Fruit fly (Drosophila melanogaster) whole organism, prepupa: ENCODE results near the gene fne.

Experiments
- Blimp-1 ChIP-seq: fragments of 200-800 bp; sonication (Bioruptor generic); optimal IDR thresholded peaks from 3 replicates; lab custom pipeline; 2017; ENCODE audit warnings: missing biosample characterization, missing genetic modification characterization, mild to moderate bottlenecking, moderate library complexity, missing genetic modification reagents
- CG10631 ChIP-seq: fragments of 200-800 bp; sonication (Bioruptor generic); optimal IDR thresholded peaks from 2 replicates; lab custom pipeline; 2016; ENCODE audit warnings: missing biosample characterization, missing genetic modification characterization
- CG10669 ChIP-seq: fragments of 200-800 bp; sonication (Bioruptor generic); optimal IDR thresholded peaks from 3 replicates; lab custom pipeline; 2018; ENCODE audit warnings: missing biosample characterization, mild to moderate bottlenecking, missing genetic modification characterization, moderate library complexity
- CG11294 ChIP-seq: fragments of 200-800 bp; sonication (Bioruptor generic); IDR thresholded peaks from 2 replicates; pipeline ENCODE4 v1.3.6; 2022; ENCODE audit warnings: missing biosample characterization, missing genetic modification characterization
- CG11902 ChIP-seq: fragments of 200-800 bp; sonication (Bioruptor generic); optimal IDR thresholded peaks from 3 replicates; lab custom pipeline; 2016; ENCODE audit warnings: missing biosample characterization, missing genetic modification characterization
- CG1621 ChIP-seq: fragments of 200-800 bp; sonication (Bioruptor generic); optimal IDR thresholded peaks from 3 replicates; lab custom pipeline; 2018; ENCODE audit warnings: missing biosample characterization, mild to moderate bottlenecking, missing genetic modification characterization
- CG3032 ChIP-seq: fragments of 200-800 bp; optimal IDR thresholded peaks from 2 replicates; lab custom pipeline; 2019; ENCODE audit warnings: missing biosample characterization, mild to moderate bottlenecking, missing genetic modification characterization, moderate library complexity
- CG34406 ChIP-seq: fragments of 200-800 bp; sonication (Bioruptor generic); optimal IDR thresholded peaks from 3 replicates; lab custom pipeline; 2016; ENCODE audit warnings: missing biosample characterization, missing genetic modification characterization
- CG4318 ChIP-seq: fragments of 200-800 bp; sonication (Bioruptor generic); optimal IDR thresholded peaks from 3 replicates; lab custom pipeline; 2017; ENCODE audit warnings: missing biosample characterization, mild to moderate bottlenecking, missing genetic modification characterization
- CG6276 ChIP-seq: fragments of 200-800 bp; sonication (Bioruptor generic); optimal IDR thresholded peaks from 2 replicates; lab custom pipeline; 2017; ENCODE audit warnings: missing biosample characterization, mild to moderate bottlenecking, missing genetic modification characterization
- CG6792 ChIP-seq: fragments of 200-800 bp; sonication (Bioruptor generic); optimal IDR thresholded peaks from 3 replicates; lab custom pipeline; 2016; ENCODE audit warnings: missing biosample characterization, missing genetic modification characterization
- CG6808 ChIP-seq: fragments of 200-800 bp; sonication (Bioruptor generic); optimal IDR thresholded peaks from 3 replicates; lab custom pipeline; 2017; ENCODE audit warnings: missing biosample characterization, missing genetic modification characterization, mild to moderate bottlenecking, moderate library complexity, missing genetic modification reagents
- CG7368 ChIP-seq: fragments of 200-800 bp; sonication (Bioruptor generic); optimal IDR thresholded peaks from 3 replicates; lab custom pipeline; 2016; ENCODE audit warnings: missing biosample characterization, missing genetic modification characterization
- CG8119 ChIP-seq: fragments of 200-800 bp; sonication (Bioruptor generic); IDR thresholded peaks from 3 replicates; pipeline ENCODE4 v1.3.6; 2022; ENCODE audit warnings: missing biosample characterization, missing genetic modification characterization
- CG8632 ChIP-seq: fragments of 200-800 bp; sonication (Bioruptor generic); optimal IDR thresholded peaks from 3 replicates; lab custom pipeline; 2016; ENCODE audit warnings: missing biosample characterization, missing genetic modification characterization
- CG9139 ChIP-seq: fragments of 200-800 bp; sonication (Bioruptor generic); optimal IDR thresholded peaks from 3 replicates; lab custom pipeline; 2017; ENCODE audit warnings: missing biosample characterization, mild to moderate bottlenecking, missing genetic modification characterization
- Eip78C ChIP-seq: fragments of 200-800 bp; sonication (Bioruptor generic); peaks from one replicate; lab custom pipeline; 2016; ENCODE audit warnings: missing biosample characterization, missing genetic modification characterization
- Eip93F ChIP-seq: fragments of 200-800 bp; sonication (Bioruptor generic); optimal IDR thresholded peaks from 2 replicates; lab custom pipeline; 2016; ENCODE audit warnings: missing biosample characterization, mild to moderate bottlenecking, missing genetic modification characterization
- Gug ChIP-seq: fragments of 200-800 bp; sonication (Bioruptor generic); IDR thresholded peaks from 2 replicates; pipeline ENCODE4 v1.3.6; 2022; ENCODE audit warnings: missing biosample characterization, missing genetic modification characterization
- Hr38 ChIP-seq: sonication (Bioruptor generic); optimal IDR thresholded peaks from 2 replicates; lab custom pipeline; 2016; ENCODE audit warnings: missing biosample characterization, missing genetic modification characterization
- Hr39 ChIP-seq: fragments of 200-800 bp; sonication (Bioruptor generic); optimal IDR thresholded peaks from 2 replicates; lab custom pipeline; 2016; ENCODE audit warnings: missing biosample characterization, missing genetic modification characterization
- Hr4 ChIP-seq: fragments of 200-800 bp; sonication (Bioruptor generic); optimal IDR thresholded peaks from 3 replicates; lab custom pipeline; 2016; ENCODE audit warnings: missing biosample characterization, missing genetic modification characterization
- Lpt ChIP-seq: fragments of 200-800 bp; sonication (Bioruptor generic); optimal IDR thresholded peaks from 3 replicates; lab custom pipeline; 2016; ENCODE audit warnings: missing biosample characterization, missing genetic modification characterization
- Met ChIP-seq: fragments of 200-800 bp; sonication (Bioruptor generic); optimal IDR thresholded peaks from 3 replicates; lab custom pipeline; 2016; ENCODE audit warnings: missing biosample characterization, missing genetic modification characterization
- OdsH ChIP-seq: fragments of 200-800 bp; sonication (Bioruptor generic); optimal IDR thresholded peaks from 3 replicates; lab custom pipeline; 2016; ENCODE audit warnings: missing biosample characterization, missing genetic modification characterization
- Smox ChIP-seq: fragments of 200-800 bp; sonication (Bioruptor generic); optimal IDR thresholded peaks from 3 replicates; lab custom pipeline; 2016; ENCODE audit warnings: missing biosample characterization, missing genetic modification characterization
- Sox14 ChIP-seq: fragments of 200-800 bp; sonication (Bioruptor generic); optimal IDR thresholded peaks from 3 replicates; lab custom pipeline; 2016; ENCODE audit warnings: missing biosample characterization, missing genetic modification characterization
- Sox15 ChIP-seq: fragments of 200-800 bp; sonication (Bioruptor generic); optimal IDR thresholded peaks from 3 replicates; lab custom pipeline; 2016; ENCODE audit warnings: missing biosample characterization, missing genetic modification characterization
- achi ChIP-seq: fragments of 200-800 bp; sonication (Bioruptor generic); optimal IDR thresholded peaks from 3 replicates; lab custom pipeline; 2016; ENCODE audit warnings: missing biosample characterization, missing genetic modification characterization
- acj6 ChIP-seq: fragments of 200-800 bp; sonication (Bioruptor generic); optimal IDR thresholded peaks from 3 replicates; lab custom pipeline; 2016; ENCODE audit warnings: missing biosample characterization, missing genetic modification characterization
- eg ChIP-seq: fragments of 200-800 bp; sonication (Bioruptor generic); IDR thresholded peaks from 3 replicates; pipeline ENCODE4 v1.3.6; 2022; ENCODE audit warnings: missing biosample characterization, missing genetic modification characterization
- esn ChIP-seq: fragments of 200-800 bp; sonication (Bioruptor generic); optimal IDR thresholded peaks from 2 replicates; lab custom pipeline; 2016; ENCODE audit warnings: missing biosample characterization, mild to moderate bottlenecking, missing genetic modification characterization, moderate library complexity
- fd59A ChIP-seq: fragments of 200-800 bp; sonication (Bioruptor generic); optimal IDR thresholded peaks from 2 replicates; lab custom pipeline; 2017; ENCODE audit warnings: missing biosample characterization, mild to moderate bottlenecking, missing genetic modification characterization, missing genetic modification reagents
- fd85E ChIP-seq: fragments of 200-800 bp; sonication (Bioruptor generic); optimal IDR thresholded peaks from 3 replicates; lab custom pipeline; 2016; ENCODE audit warnings: missing biosample characterization, missing genetic modification characterization
- fkh ChIP-seq: fragments of 200-800 bp; sonication (Bioruptor generic); optimal IDR thresholded peaks from 3 replicates; lab custom pipeline; 2017; ENCODE audit warnings: missing biosample characterization, mild to moderate bottlenecking, missing genetic modification characterization, moderate library complexity
- lz ChIP-seq: fragments of 200-800 bp; sonication (Bioruptor generic); optimal IDR thresholded peaks from 3 replicates; lab custom pipeline; 2016; ENCODE audit warnings: missing biosample characterization, missing genetic modification characterization
- net ChIP-seq: fragments of 200-800 bp; sonication (Bioruptor generic); optimal IDR thresholded peaks from 3 replicates; lab custom pipeline; 2016; ENCODE audit warnings: missing biosample characterization, missing genetic modification characterization
- spab ChIP-seq: fragments of 200-800 bp; sonication (Bioruptor generic); optimal IDR thresholded peaks from 2 replicates; lab custom pipeline; 2017; ENCODE audit warnings: missing biosample characterization, mild to moderate bottlenecking, missing genetic modification characterization, missing genetic modification reagents
- ss ChIP-seq, 2 experiments: fragments of 200-800 bp; sonication (Bioruptor generic); optimal IDR thresholded peaks; 2 replicates in 1 of 2; 3 replicates in 1 of 2; lab custom pipeline; 2017 to 2018; ENCODE audit warnings: mild to moderate bottlenecking in 2 of 2, missing biosample characterization in 2 of 2, missing genetic modification characterization in 2 of 2, moderate library complexity in 1 of 2
- topi ChIP-seq: fragments of 200-800 bp; sonication (Bioruptor generic); optimal IDR thresholded peaks from 3 replicates; lab custom pipeline; 2016; ENCODE audit warnings: missing biosample characterization, missing genetic modification characterization
- vri ChIP-seq: fragments of 200-800 bp; sonication (Bioruptor generic); optimal IDR thresholded peaks from 3 replicates; lab custom pipeline; 2016; ENCODE audit warnings: missing biosample characterization, mild to moderate bottlenecking, missing genetic modification characterization

fne gene

DNA sequence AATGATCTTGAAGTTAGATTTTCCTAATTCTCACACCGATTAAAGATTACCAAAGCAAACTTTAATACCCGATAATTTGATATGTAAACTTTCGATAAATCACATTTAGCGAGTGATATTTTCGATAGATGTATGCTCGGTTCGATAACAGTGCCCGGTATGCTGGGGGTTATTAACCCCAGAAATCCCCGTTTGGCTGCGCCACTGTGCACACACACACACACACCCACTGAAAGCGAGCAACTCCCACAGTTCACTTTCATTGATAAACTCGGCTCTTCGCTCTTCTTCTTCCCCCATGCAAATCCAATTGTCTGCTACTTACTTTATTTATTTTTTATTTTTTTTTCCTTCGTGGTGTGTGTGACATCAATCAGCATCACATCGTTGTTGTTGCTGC, 20.9 kb upstream of the fne start (continued):
- TF ChIP-seq lz (GFP tag; lab: Kevin White, UChicago) (no peak), CG8632 (GFP tag; lab: Kevin White, UChicago) (no peak), CG10669 (GFP tag; lab: Kevin White, UChicago) (peak; percentile 10), CG3032 (tag; lab: Kevin White, UChicago) (peak; percentile 36), Hr4 (no peak), CG8119 (GFP tag; lab: Robert Waterston, UW) (no peak), OdsH (GFP tag; lab: Kevin White, UChicago) (peak; percentile 14), CG7368 (GFP tag; lab: Kevin White, UChicago) (no peak), Blimp-1 (GFP tag; lab: Kevin White, UChicago) (peak; percentile 24), CG6276 (GFP tag; lab: Kevin White, UChicago) (no peak), CG11902 (no peak), CG11294 (no peak), ss (GFP tag; optimal IDR thresholded peaks at IDR 0.05; lab: Kevin White, UChicago) (no peak), Sox14 (peak; percentile 28), Hr39 (GFP tag; lab: Kevin White, UChicago) (peak; percentile 23), CG6792 (no peak), Eip78C (peak; percentile 62), fkh (GFP tag; lab: Kevin White, UChicago) (no peak), vri (GFP tag; lab: Kevin White, UChicago) (no peak)
- TF ChIP-seq, all 60 proteins: peak for 21

DNA sequence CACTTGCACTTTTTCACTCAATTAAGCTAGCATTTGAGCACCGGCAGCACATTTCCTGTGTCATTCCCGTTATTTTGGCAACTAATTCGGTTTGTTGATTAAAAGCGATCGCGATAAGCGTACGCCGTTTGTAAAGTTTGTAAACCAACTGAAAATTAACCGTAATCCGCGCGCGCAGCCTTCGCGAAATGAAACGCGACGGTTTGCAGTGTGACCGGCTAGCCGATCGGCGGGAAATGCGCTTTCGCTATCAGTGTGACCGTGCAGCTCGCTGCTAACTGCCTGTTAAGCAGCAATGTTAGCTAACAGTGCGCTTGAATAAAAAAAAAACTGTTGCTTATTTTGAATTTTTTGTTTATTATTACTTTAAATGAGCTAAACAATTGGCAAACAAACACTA, 20.1 kb upstream of the fne start, which contains the start of gene Pde9:
Gene Pde9, minus strand, starts transcription at position 178 of the 400 bp plus-strand sequence.
- TF ChIP-seq CG10669 (GFP tag; lab: Kevin White, UChicago) (no peak), Hr38 (GFP tag; lab: Kevin White, UChicago) (no peak), fkh (GFP tag; lab: Kevin White, UChicago) (no peak), CG10631 (GFP tag; lab: Kevin White, UChicago) (no peak), Met (GFP tag; lab: Kevin White, UChicago) (no peak), fd85E (no peak), CG11294 (no peak), acj6 (GFP tag; lab: Kevin White, UChicago) (no peak), achi (GFP tag; lab: Kevin White, UChicago) (no peak), eg (GFP tag; lab: Robert Waterston, UW) (0 out of 3 replicates have a peak, but pooled peaks have one; percentile 29), topi (no peak), fd59A (GFP tag; lab: Kevin White, UChicago) (no peak), CG7368 (GFP tag; lab: Kevin White, UChicago) (no peak), esn (GFP tag; lab: Kevin White, UChicago) (peak; percentile 1), Eip93F (GFP tag; lab: Kevin White, UChicago) (no peak), Smox (GFP tag; lab: Kevin White, UChicago) (no peak), net (GFP tag; lab: Kevin White, UChicago) (no peak), OdsH (GFP tag; lab: Kevin White, UChicago) (no peak), spab (GFP tag; lab: Kevin White, UChicago) (no peak), CG9139 (GFP tag; lab: Kevin White, UChicago) (no peak), ss (GFP tag; optimal IDR thresholded peaks at IDR 0.05; lab: Kevin White, UChicago) (no peak), Gug (GFP tag; lab: Robert Waterston, UW) (no peak), Eip78C (peak; percentile 60), CG6276 (GFP tag; lab: Kevin White, UChicago) (no peak), CG1621 (tag; lab: Kevin White, UChicago) (peak; percentile 29), vri (GFP tag; lab: Kevin White, UChicago) (no peak), CG34406 (no peak), CG4318 (GFP tag; lab: Kevin White, UChicago) (no peak), Sox15 (GFP tag; lab: Kevin White, UChicago) (no peak), CG11902 (no peak), Blimp-1 (GFP tag; lab: Kevin White, UChicago) (no peak), Sox14 (no peak), CG6808 (GFP tag; lab: Kevin White, UChicago) (peak; percentile 11), Lpt (GFP tag; lab: Kevin White, UChicago) (no peak)
- TF ChIP-seq, all 60 proteins: peak for 5
